Fruit fly (Drosophila melanogaster) whole organism, embryonic: Measurements from ENCODE around the gene jhamt.

Source experiments
- CG10462 ChIP-seq: fragments of 200-800 bp; sonication (Bioruptor generic); optimal IDR thresholded peaks from 2 replicates; lab custom pipeline; 2016; ENCODE audit warnings: missing biosample characterization, missing genetic modification characterization
- CG11560 ChIP-seq: fragments of 200-800 bp; sonication (Bioruptor generic); IDR thresholded peaks from 3 replicates; pipeline ENCODE4 v1.3.6; 2022; ENCODE audit warnings: missing biosample characterization, missing genetic modification characterization
- CG11696 ChIP-seq: fragments of 200-800 bp; sonication (Bioruptor generic); IDR thresholded peaks from 2 replicates; pipeline ENCODE4 v1.3.6; 2022; ENCODE audit warnings: missing biosample characterization, missing genetic modification characterization
- CG13287 ChIP-seq: fragments of 200-800 bp; sonication (Bioruptor generic); IDR thresholded peaks from 2 replicates; pipeline ENCODE4 v1.3.6; 2022; ENCODE audit warnings: missing biosample characterization, missing genetic modification characterization; ENCODE audit not compliant: partially characterized antibody
- CG13775 ChIP-seq: fragments of 200-800 bp; sonication (Bioruptor generic); optimal IDR thresholded peaks from 3 replicates; lab custom pipeline; 2017; ENCODE audit warnings: missing biosample characterization, mild to moderate bottlenecking, missing genetic modification characterization
- CG17328 ChIP-seq: fragments of 200-800 bp; sonication (Bioruptor generic); IDR thresholded peaks from 2 replicates; pipeline ENCODE4 v1.3.6; 2022; ENCODE audit warnings: missing biosample characterization, missing genetic modification characterization
- CG17361 ChIP-seq: fragments of 200-800 bp; sonication (Bioruptor generic); IDR thresholded peaks from 3 replicates; pipeline ENCODE4 v1.3.6; 2022; ENCODE audit warnings: missing biosample characterization, missing genetic modification characterization
- CG17912 ChIP-seq: fragments of 200-800 bp; sonication (Bioruptor generic); optimal IDR thresholded peaks from 2 replicates; lab custom pipeline; 2018; ENCODE audit warnings: missing biosample characterization, mild to moderate bottlenecking, missing genetic modification characterization
- CG2129 ChIP-seq: fragments of 200-800 bp; sonication (Bioruptor generic); IDR thresholded peaks from 2 replicates; pipeline ENCODE4 v1.3.6; 2022; ENCODE audit warnings: missing biosample characterization, missing genetic modification characterization; ENCODE audit not compliant: partially characterized antibody
- CG2202 ChIP-seq: fragments of 200-800 bp; sonication (Bioruptor generic); optimal IDR thresholded peaks from 2 replicates; lab custom pipeline; 2018; ENCODE audit warnings: missing biosample characterization, mild to moderate bottlenecking, missing genetic modification characterization
- CG2875 ChIP-seq: fragments of 200-800 bp; sonication (Bioruptor generic); optimal IDR thresholded peaks from 2 replicates; lab custom pipeline; 2017; ENCODE audit warnings: missing biosample characterization, mild to moderate bottlenecking, missing genetic modification characterization, missing genetic modification reagents
- CG30431 ChIP-seq: fragments of 200-800 bp; sonication (Bioruptor generic); optimal IDR thresholded peaks from 2 replicates; lab custom pipeline; 2017; ENCODE audit warnings: missing biosample characterization, missing genetic modification characterization
- CG32772 ChIP-seq: fragments of 200-800 bp; sonication (Bioruptor generic); IDR thresholded peaks from 2 replicates; pipeline ENCODE4 v1.3.6; 2022; ENCODE audit warnings: missing biosample characterization, missing genetic modification characterization
- CG5953 ChIP-seq: fragments of 200-800 bp; sonication (Bioruptor generic); IDR thresholded peaks from 2 replicates; pipeline ENCODE4 v1.3.6; 2022; ENCODE audit warnings: missing biosample characterization, missing genetic modification characterization
- CG6689 ChIP-seq: fragments of 200-800 bp; sonication (Bioruptor generic); IDR thresholded peaks from 2 replicates; pipeline ENCODE4 v1.3.6; 2022; ENCODE audit warnings: missing biosample characterization, missing genetic modification characterization
- CG6813 ChIP-seq: fragments of 200-800 bp; sonication (Bioruptor generic); optimal IDR thresholded peaks from 2 replicates; lab custom pipeline; 2017; ENCODE audit warnings: missing biosample characterization, missing genetic modification characterization, mild to moderate bottlenecking, moderate library complexity, missing genetic modification reagents
- CG7839 ChIP-seq: fragments of 200-800 bp; sonication (Bioruptor generic); optimal IDR thresholded peaks from 3 replicates; lab custom pipeline; 2018; ENCODE audit warnings: missing biosample characterization, mild to moderate bottlenecking, missing genetic modification characterization, moderate library complexity
- CG7928 ChIP-seq: fragments of 200-800 bp; sonication (Bioruptor generic); optimal IDR thresholded peaks from 2 replicates; lab custom pipeline; 2017; ENCODE audit warnings: missing biosample characterization, mild to moderate bottlenecking, missing genetic modification characterization
- Dek ChIP-seq: fragments of 200-800 bp; sonication (Bioruptor generic); optimal IDR thresholded peaks from 3 replicates; lab custom pipeline; 2019; ENCODE audit warnings: missing biosample characterization, mild to moderate bottlenecking, missing genetic modification characterization, moderate library complexity
- E2f2 ChIP-seq: fragments of 200-800 bp; sonication (Bioruptor generic); IDR thresholded peaks from 2 replicates; pipeline ENCODE4 v1.3.6; 2022; ENCODE audit warnings: missing biosample characterization, missing genetic modification characterization
- HHEX ChIP-seq: fragments of 200-800 bp; sonication (Bioruptor generic); optimal IDR thresholded peaks from 3 replicates; lab custom pipeline; 2017; ENCODE audit warnings: missing biosample characterization, mild to moderate bottlenecking, missing genetic modification characterization, missing genetic modification reagents
- HLH3B ChIP-seq: fragments of 200-800 bp; sonication (Bioruptor generic); IDR thresholded peaks from 2 replicates; pipeline ENCODE4 v1.3.6; 2022; ENCODE audit warnings: missing biosample characterization, missing genetic modification characterization
- Hmr ChIP-seq: fragments of 200-800 bp; sonication (Bioruptor generic); optimal IDR thresholded peaks from 3 replicates; lab custom pipeline; 2017; ENCODE audit warnings: mild to moderate bottlenecking, missing biosample characterization, missing genetic modification reagents, missing genetic modification characterization
- Hsf ChIP-seq: fragments of 200-800 bp; sonication (Bioruptor generic); optimal IDR thresholded peaks from 3 replicates; lab custom pipeline; 2016; ENCODE audit warnings: missing biosample characterization, missing genetic modification characterization
- Jarid2 ChIP-seq: fragments of 200-800 bp; sonication (Bioruptor generic); optimal IDR thresholded peaks from 3 replicates; lab custom pipeline; 2017; ENCODE audit warnings: mild to moderate bottlenecking, missing biosample characterization, missing genetic modification reagents, missing genetic modification characterization
- Lpt ChIP-seq: fragments of >200 bp; optimal IDR thresholded peaks from 2 replicates; lab custom pipeline; 2018; ENCODE audit warnings: missing biosample characterization, missing genetic modification characterization
- Myb ChIP-seq: fragments of 200-800 bp; sonication (Bioruptor generic); optimal IDR thresholded peaks from 2 replicates; lab custom pipeline; 2016; ENCODE audit warnings: missing biosample characterization, missing genetic modification characterization
- Optix ChIP-seq: fragments of 200-800 bp; sonication (Bioruptor generic); IDR thresholded peaks from 3 replicates; pipeline ENCODE4 v1.3.6; 2022; ENCODE audit warnings: missing biosample characterization, missing genetic modification characterization
- Sin3A ChIP-seq: fragments of >200 bp; optimal IDR thresholded peaks from 2 replicates; lab custom pipeline; 2018
- TFAM ChIP-seq: fragments of 200-800 bp; sonication (Bioruptor generic); optimal IDR thresholded peaks from 2 replicates; lab custom pipeline; 2017; ENCODE audit warnings: missing biosample characterization, missing genetic modification characterization, inconsistent platforms
- ato ChIP-seq: fragments of 200-800 bp; sonication (Bioruptor generic); IDR thresholded peaks from 2 replicates; pipeline ENCODE4 v1.3.6; 2022; ENCODE audit warnings: missing biosample characterization, missing genetic modification characterization; ENCODE audit not compliant: partially characterized antibody
- bbx ChIP-seq: fragments of 200-800 bp; sonication (Bioruptor generic); IDR thresholded peaks from 2 replicates; pipeline ENCODE4 v1.3.6; 2022; ENCODE audit warnings: missing biosample characterization, missing genetic modification characterization; ENCODE audit not compliant: partially characterized antibody
- bsh ChIP-seq, 2 experiments: fragments of 200-800 bp; sonication (Bioruptor generic); optimal IDR thresholded peaks; 2 replicates each; lab custom pipeline; 2017 to 2018; ENCODE audit warnings: mild to moderate bottlenecking in 2 of 2, missing biosample characterization in 2 of 2, missing genetic modification characterization in 2 of 2, moderate library complexity in 1 of 2
- cg ChIP-seq: fragments of 200-800 bp; sonication (Bioruptor generic); optimal IDR thresholded peaks from 3 replicates; lab custom pipeline; 2019; ENCODE audit warnings: missing biosample characterization, mild to moderate bottlenecking, missing genetic modification characterization, moderate library complexity
- croc ChIP-seq: fragments of 200-800 bp; sonication (Bioruptor generic); conservative IDR thresholded peaks from 3 replicates; pipeline ENCODE4 v1.3.6; 2022; ENCODE audit warnings: missing biosample characterization, missing genetic modification characterization
- dati ChIP-seq: fragments of 200-800 bp; sonication (Bioruptor generic); IDR thresholded peaks from 2 replicates; pipeline ENCODE4 v1.3.6; 2022; ENCODE audit warnings: missing biosample characterization, missing genetic modification characterization
- dpn ChIP-seq, 2 experiments: fragments of 200-800 bp; sonication (Bioruptor generic); optimal IDR thresholded peaks; 3 replicates each; lab custom pipeline; 2016; ENCODE audit warnings: missing biosample characterization in 2 of 2, missing genetic modification characterization in 2 of 2
- fru ChIP-seq: fragments of >200 bp; optimal IDR thresholded peaks from 2 replicates; lab custom pipeline; 2017
- ftz-f1 ChIP-seq: fragments of 200-800 bp; sonication (Bioruptor generic); optimal IDR thresholded peaks from 2 replicates; lab custom pipeline; 2016; ENCODE audit warnings: missing biosample characterization, missing genetic modification characterization
- fu2 ChIP-seq: fragments of 200-800 bp; sonication (Bioruptor generic); optimal IDR thresholded peaks from 2 replicates; lab custom pipeline; 2016; ENCODE audit warnings: missing biosample characterization, missing genetic modification characterization
- knrl ChIP-seq: fragments of 200-800 bp; sonication (Bioruptor generic); IDR thresholded peaks from 3 replicates; pipeline ENCODE4 v1.3.6; 2022; ENCODE audit warnings: missing biosample characterization, missing genetic modification characterization; ENCODE audit not compliant: partially characterized antibody
- onecut ChIP-seq: fragments of 200-800 bp; sonication (Bioruptor generic); IDR thresholded peaks from 2 replicates; pipeline ENCODE4 v1.3.6; 2022; ENCODE audit warnings: missing biosample characterization, missing genetic modification characterization
- prd ChIP-seq, 3 experiments: fragments of >200 bp in 2 of 3; fragments of 200-800 bp in 1 of 3; sonication (Bioruptor generic) in 1 of 3; optimal IDR thresholded peaks in 2 of 3; IDR thresholded peaks in 1 of 3; 2 replicates in 2 of 3; 3 replicates in 1 of 3; pipeline versions ENCODE4 v1.3.6 to Lab custom; 2017 to 2022; ENCODE audit warnings: missing biosample characterization in 1 of 3, missing genetic modification characterization in 1 of 3
- sd ChIP-seq: fragments of 200-800 bp; sonication (Bioruptor generic); optimal IDR thresholded peaks from 3 replicates; lab custom pipeline; 2018; ENCODE audit warnings: missing biosample characterization, mild to moderate bottlenecking, missing genetic modification characterization, moderate library complexity
- sim ChIP-seq: fragments of 200-800 bp; sonication (Bioruptor generic); IDR thresholded peaks from 2 replicates; pipeline ENCODE4 v1.3.6; 2022; ENCODE audit warnings: missing biosample characterization, missing genetic modification characterization
- slp2 ChIP-seq: fragments of 200-800 bp; sonication (Bioruptor generic); optimal IDR thresholded peaks from 2 replicates; lab custom pipeline; 2016; ENCODE audit warnings: missing biosample characterization, missing genetic modification characterization
- toy ChIP-seq: fragments of 200-800 bp; sonication (Bioruptor generic); IDR thresholded peaks from 2 replicates; pipeline ENCODE4 v1.3.6; 2022; ENCODE audit warnings: missing biosample characterization, missing genetic modification characterization
- vfl ChIP-seq: fragments of 200-800 bp; sonication (Bioruptor generic); optimal IDR thresholded peaks from 2 replicates; lab custom pipeline; 2016; ENCODE audit warnings: missing biosample characterization, missing genetic modification characterization
- wdn ChIP-seq: fragments of 200-800 bp; sonication (Bioruptor generic); IDR thresholded peaks from 2 replicates; pipeline ENCODE4 v1.3.6; 2022; ENCODE audit warnings: missing biosample characterization, missing genetic modification characterization

Gene jhamt

dm6 chr2L:16350742-16351568 is 14.7 kb upstream of the jhamt start (continued):
- peak; percentile 28 for TF ChIP-seq CG13287 (GFP tag; lab: Robert Waterston, UW)
- peak; percentile 91 for TF ChIP-seq E2f2 (GFP tag; lab: Robert Waterston, UW)
- peak; percentile 99 for TF ChIP-seq CG32772 (GFP tag; lab: Robert Waterston, UW)
- TF ChIP-seq prd (optimal IDR thresholded peaks at IDR 0.05; lab: Kevin White, UChicago), result no peak
- TF ChIP-seq prd (GFP tag; IDR thresholded peaks at IDR 0.05; lab: Robert Waterston, UW), result peak; percentile 99
- TF ChIP-seq CG17328, result peak; percentile 99
- TF ChIP-seq fru (lab: Kevin White, UChicago), result no peak
- TF ChIP-seq Sin3A, result peak; percentile 34
- no peak for TF ChIP-seq CG2129
- peak; percentile 90 for TF ChIP-seq Myb (GFP tag; lab: Kevin White, UChicago)
- TF ChIP-seq Dek (tag; lab: Kevin White, UChicago), result peak; percentile 99
- peak; percentile 85 for TF ChIP-seq cg (GFP tag; lab: Kevin White, UChicago)
- peak; percentile 97 for TF ChIP-seq fu2 (GFP tag; lab: Kevin White, UChicago)
- no peak for TF ChIP-seq Lpt (GFP tag; lab: Kevin White, UChicago)
- TF ChIP-seq CG2875, result peak; percentile 99
- TF ChIP-seq wdn (GFP tag; lab: Robert Waterston, UW), result peak; percentile 98
- peak; percentile 100 for TF ChIP-seq CG7839
- TF ChIP-seq croc (GFP tag; lab: Robert Waterston, UW), result peak; percentile 98
- TF ChIP-seq CG13775 (GFP tag; lab: Kevin White, UChicago), result peak; percentile 99
- TF ChIP-seq bsh (GFP tag; optimal IDR thresholded peaks at IDR 0.05; lab: Kevin White, UChicago), result peak; percentile 97 to 99
- no peak for TF ChIP-seq ato (GFP tag; lab: Robert Waterston, UW)
- TF ChIP-seq CG10462 (GFP tag; lab: Kevin White, UChicago), result peak; percentile 98
- TF ChIP-seq Optix (GFP tag; lab: Robert Waterston, UW), result peak; percentile 96
- TF ChIP-seq CG2202 (tag; lab: Kevin White, UChicago), result peak; percentile 99
- TF ChIP-seq CG6813, result peak; percentile 99
- peak; percentile 97 for TF ChIP-seq CG30431 (GFP tag; lab: Kevin White, UChicago)
- peak; percentile 97 for TF ChIP-seq sd (tag; lab: Kevin White, UChicago)
- peak; percentile 85 for TF ChIP-seq CG7928 (GFP tag; lab: Kevin White, UChicago)
- peak; percentile 95 for TF ChIP-seq CG17912
- TF ChIP-seq Hmr (GFP tag; lab: Kevin White, UChicago), result peak; percentile 99
- peak; percentile 98 for TF ChIP-seq onecut (GFP tag; lab: Robert Waterston, UW)
- peak; percentile 99 for TF ChIP-seq CG5953
- TF ChIP-seq Hsf (GFP tag; lab: Kevin White, UChicago), result peak; percentile 99
- peak; percentile 99 for TF ChIP-seq HHEX
- TF ChIP-seq TFAM, result peak; percentile 94
- peak; percentile 99 for TF ChIP-seq dpn (GFP tag; optimal IDR thresholded peaks at IDR 0.05; lab: Kevin White, UChicago)
- TF ChIP-seq ftz-f1, result peak; percentile 90
- no peak for TF ChIP-seq knrl (GFP tag; lab: Robert Waterston, UW)
- TF ChIP-seq HLH3B (GFP tag; lab: Robert Waterston, UW), result peak; percentile 99
- peak; percentile 97 for TF ChIP-seq toy
- peak; percentile 99 for TF ChIP-seq CG6689 (GFP tag; lab: Robert Waterston, UW)
- peak; percentile 100 for TF ChIP-seq CG11696 (GFP tag; lab: Robert Waterston, UW)
- peak; percentile 98 for TF ChIP-seq slp2 (GFP tag; lab: Kevin White, UChicago)
- peak; percentile 95 for TF ChIP-seq Jarid2
- peak; percentile 98 for TF ChIP-seq dati (GFP tag; lab: Robert Waterston, UW)
- peak; percentile 97 for TF ChIP-seq CG17361 (GFP tag; lab: Robert Waterston, UW)
- TF ChIP-seq CG11560 (tag; lab: Robert Waterston, UW), result peak; percentile 93
- TF ChIP-seq sim (GFP tag; lab: Robert Waterston, UW), result peak; percentile 96
- no peak for TF ChIP-seq bbx (GFP tag; lab: Robert Waterston, UW)
- peak; percentile 98 for TF ChIP-seq vfl (GFP tag; lab: Kevin White, UChicago)
